Worm (Caenorhabditis elegans): ENCODE results near the gene T20D3.14.

ce11 chrIV:9339205-9339604, 3.5 kb upstream of the T20D3.14 start, which contains the start of gene T20D3.6:
- TF ChIP-seq tbx-11 (GFP tag; IDR thresholded peaks at IDR 0.05) (no peak), ama-1 (optimal IDR thresholded peaks at IDR 0.05) (no peak), ceh-13 (GFP tag; optimal IDR thresholded peaks at IDR 0.05) (no peak), F13C5.2 (tag; optimal IDR thresholded peaks at IDR 0.05) (no peak), sea-1 (GFP tag; conservative IDR thresholded peaks at IDR 0.05) (no peak), pes-1 (GFP tag; IDR thresholded peaks at IDR 0.05) (no peak), tra-4 (tag; optimal IDR thresholded peaks at IDR 0.05) (no peak), scrt-1 (GFP tag; IDR thresholded peaks at IDR 0.05) (no peak), tbx-37 (GFP tag; conservative IDR thresholded peaks at IDR 0.05) (no peak), hmbx-1 (tag; optimal IDR thresholded peaks at IDR 0.05) (no peak), aly-1 (tag; optimal IDR thresholded peaks at IDR 0.05) (no peak), hnd-1 (tag; optimal IDR thresholded peaks at IDR 0.05) (no peak), hmg-4 (GFP tag; optimal IDR thresholded peaks at IDR 0.05) (no peak)

Measured in whole organism, early embryonic.